Fruit fly (Drosophila melanogaster) whole organism, embryonic: ENCODE data around the gene CG6040.

Experiments used
- ATbp ChIP-seq: fragments of 200-800 bp; sonication (Bioruptor generic); optimal IDR thresholded peaks from 2 replicates; lab custom pipeline; 2017; ENCODE audit warnings: missing biosample characterization, mild to moderate bottlenecking, missing genetic modification characterization, missing genetic modification reagents
- Asciz ChIP-seq: fragments of 200-800 bp; sonication (Bioruptor generic); optimal IDR thresholded peaks from 2 replicates; lab custom pipeline; 2017; ENCODE audit warnings: missing biosample characterization, mild to moderate bottlenecking, missing genetic modification characterization, missing genetic modification reagents
- Blimp-1 ChIP-seq: fragments of 200-800 bp; sonication (Bioruptor generic); optimal IDR thresholded peaks from 3 replicates; lab custom pipeline; 2018; ENCODE audit warnings: missing biosample characterization, missing genetic modification characterization, mild to moderate bottlenecking, moderate library complexity, missing genetic modification reagents
- CG10543 ChIP-seq: fragments of 200-800 bp; sonication (Bioruptor generic); optimal IDR thresholded peaks from 3 replicates; lab custom pipeline; 2017; ENCODE audit warnings: missing biosample characterization, mild to moderate bottlenecking, missing genetic modification characterization, moderate library complexity
- CG1233 ChIP-seq: fragments of 200-800 bp; sonication (Bioruptor generic); optimal IDR thresholded peaks from 4 replicates; lab custom pipeline; 2018; ENCODE audit warnings: missing biosample characterization, mild to moderate bottlenecking, missing genetic modification characterization
- CG12769 ChIP-seq: fragments of 200-800 bp; sonication (Bioruptor generic); optimal IDR thresholded peaks from 2 replicates; lab custom pipeline; 2019; ENCODE audit warnings: missing biosample characterization, mild to moderate bottlenecking, missing genetic modification characterization, moderate library complexity
- CG12942 ChIP-seq: fragments of 200-800 bp; sonication (Bioruptor generic); optimal IDR thresholded peaks from 3 replicates; lab custom pipeline; 2016; ENCODE audit warnings: missing biosample characterization, missing genetic modification characterization
- CG14710 ChIP-seq: fragments of 200-800 bp; sonication (Bioruptor generic); optimal IDR thresholded peaks from 3 replicates; lab custom pipeline; 2019; ENCODE audit warnings: missing biosample characterization, mild to moderate bottlenecking, missing genetic modification characterization, moderate library complexity
- CG15269 ChIP-seq: fragments of 200-800 bp; sonication (Bioruptor generic); optimal IDR thresholded peaks from 2 replicates; lab custom pipeline; 2018; ENCODE audit warnings: missing biosample characterization, mild to moderate bottlenecking, missing genetic modification characterization, moderate library complexity
- CG1603 ChIP-seq: fragments of 200-800 bp; sonication (Bioruptor generic); optimal IDR thresholded peaks from 2 replicates; lab custom pipeline; 2019; ENCODE audit warnings: missing biosample characterization, mild to moderate bottlenecking, missing genetic modification characterization, moderate library complexity
- CG17568 ChIP-seq: fragments of 200-800 bp; sonication (Bioruptor generic); optimal IDR thresholded peaks from 2 replicates; lab custom pipeline; 2018; ENCODE audit warnings: missing biosample characterization, mild to moderate bottlenecking, missing genetic modification characterization, moderate library complexity
- CG2120 ChIP-seq: fragments of 200-800 bp; sonication (Bioruptor generic); optimal IDR thresholded peaks from 3 replicates; lab custom pipeline; 2016; ENCODE audit warnings: missing biosample characterization, missing genetic modification characterization
- CG31441 ChIP-seq: fragments of 200-800 bp; sonication (Bioruptor generic); IDR thresholded peaks from 2 replicates; pipeline ENCODE4 v1.3.6; 2022; ENCODE audit warnings: missing biosample characterization, missing genetic modification characterization
- CG3281 ChIP-seq: fragments of 200-800 bp; sonication (Bioruptor generic); optimal IDR thresholded peaks from 3 replicates; lab custom pipeline; 2017; ENCODE audit warnings: missing biosample characterization, mild to moderate bottlenecking, missing genetic modification characterization
- CG7987 ChIP-seq: fragments of 200-800 bp; sonication (Bioruptor generic); optimal IDR thresholded peaks from 2 replicates; lab custom pipeline; 2018; ENCODE audit warnings: missing biosample characterization, mild to moderate bottlenecking, missing genetic modification characterization, moderate library complexity
- CG8290 ChIP-seq, 3 experiments: fragments of 200-800 bp; sonication (Bioruptor generic); optimal IDR thresholded peaks; 2 replicates each; lab custom pipeline; 2016 to 2019; ENCODE audit warnings: missing biosample characterization in 3 of 3, missing genetic modification characterization in 3 of 3, mild to moderate bottlenecking in 2 of 3, moderate library complexity in 1 of 3
- CoRest ChIP-seq: fragments of 200-800 bp; sonication (Bioruptor generic); optimal IDR thresholded peaks from 3 replicates; lab custom pipeline; 2018; ENCODE audit warnings: missing biosample characterization, mild to moderate bottlenecking, missing genetic modification characterization, moderate library complexity
- D19A ChIP-seq: fragments of 200-800 bp; optimal IDR thresholded peaks from 3 replicates; lab custom pipeline; 2019; ENCODE audit warnings: missing biosample characterization, mild to moderate bottlenecking, missing genetic modification characterization, moderate library complexity
- Fer2 ChIP-seq: fragments of 200-800 bp; sonication (Bioruptor generic); optimal IDR thresholded peaks from 2 replicates; lab custom pipeline; 2018; ENCODE audit warnings: missing biosample characterization, mild to moderate bottlenecking, missing genetic modification characterization, moderate library complexity
- H15 ChIP-seq: fragments of 200-800 bp; sonication (Bioruptor generic); IDR thresholded peaks from 3 replicates; pipeline ENCODE4 v1.3.6; 2022; ENCODE audit warnings: missing biosample characterization, missing genetic modification characterization
- Hr78 ChIP-seq, 2 experiments: fragments of 200-800 bp in 1 of 2; fragments of >200 bp in 1 of 2; sonication (Bioruptor generic) in 1 of 2; optimal IDR thresholded peaks; 2 replicates each; lab custom pipeline; 2017 to 2019; ENCODE audit warnings: missing biosample characterization in 2 of 2, missing genetic modification characterization in 2 of 2, mild to moderate bottlenecking in 1 of 2, moderate library complexity in 1 of 2
- Max ChIP-seq: fragments of 200-800 bp; sonication (Bioruptor generic); optimal IDR thresholded peaks from 2 replicates; lab custom pipeline; 2016; ENCODE audit warnings: missing biosample characterization, mild to moderate bottlenecking, missing genetic modification characterization
- Med ChIP-seq: fragments of 200-800 bp; sonication (Bioruptor generic); peaks from one replicate; lab custom pipeline; 2016; ENCODE audit warnings: missing biosample characterization, missing genetic modification characterization, mild to moderate bottlenecking, inconsistent platforms, moderate library complexity
- Pdp1 ChIP-seq, 2 experiments: fragments of 200-800 bp; sonication (Bioruptor generic); optimal IDR thresholded peaks; 3 replicates each; lab custom pipeline; 2016; ENCODE audit warnings: missing biosample characterization in 2 of 2, missing genetic modification characterization in 2 of 2, mild to moderate bottlenecking in 1 of 2, moderate library complexity in 1 of 2
- Sox102F ChIP-seq: fragments of 200-800 bp; sonication (Bioruptor generic); optimal IDR thresholded peaks from 2 replicates; lab custom pipeline; 2018; ENCODE audit warnings: missing biosample characterization, mild to moderate bottlenecking, missing genetic modification characterization, moderate library complexity
- Xrp1 ChIP-seq: fragments of 200-800 bp; sonication (Bioruptor generic); IDR thresholded peaks from 2 replicates; pipeline ENCODE4 v1.3.6; 2022; ENCODE audit warnings: missing biosample characterization, missing genetic modification characterization
- ac ChIP-seq: fragments of 200-800 bp; sonication (Bioruptor generic); optimal IDR thresholded peaks from 3 replicates; lab custom pipeline; 2017; ENCODE audit warnings: missing biosample characterization, mild to moderate bottlenecking, missing genetic modification characterization
- aop ChIP-seq: fragments of 200-800 bp; sonication (Bioruptor generic); IDR thresholded peaks from 2 replicates; pipeline ENCODE4 v1.3.6; 2022; ENCODE audit warnings: missing biosample characterization, missing genetic modification characterization
- bsh ChIP-seq, 2 experiments: fragments of 200-800 bp; sonication (Bioruptor generic); optimal IDR thresholded peaks; 2 replicates each; lab custom pipeline; 2017 to 2018; ENCODE audit warnings: mild to moderate bottlenecking in 2 of 2, missing biosample characterization in 2 of 2, missing genetic modification characterization in 2 of 2, moderate library complexity in 1 of 2
- chinmo ChIP-seq: fragments of 200-800 bp; sonication (Bioruptor generic); IDR thresholded peaks from 4 replicates; pipeline ENCODE4 v1.3.6; 2022; ENCODE audit warnings: missing biosample characterization, missing genetic modification characterization; ENCODE audit not compliant: partially characterized antibody
- dmrt99B ChIP-seq: fragments of 200-800 bp; sonication (Bioruptor generic); optimal IDR thresholded peaks from 2 replicates; lab custom pipeline; 2018; ENCODE audit warnings: missing biosample characterization, mild to moderate bottlenecking, missing genetic modification characterization, moderate library complexity
- hkb ChIP-seq, 2 experiments: fragments of 200-800 bp in 1 of 2; fragments of >200 bp in 1 of 2; sonication (Bioruptor generic) in 1 of 2; IDR thresholded peaks in 1 of 2; optimal IDR thresholded peaks in 1 of 2; 2 replicates each; pipeline versions ENCODE4 v1.3.6 to Lab custom; 2017 to 2022; ENCODE audit warnings: missing biosample characterization in 1 of 2, missing genetic modification characterization in 1 of 2
- jing ChIP-seq: fragments of 200-800 bp; sonication (Bioruptor generic); optimal IDR thresholded peaks from 2 replicates; lab custom pipeline; 2018; ENCODE audit warnings: missing biosample characterization, mild to moderate bottlenecking, missing genetic modification characterization
- knrl ChIP-seq: fragments of 200-800 bp; sonication (Bioruptor generic); IDR thresholded peaks from 3 replicates; pipeline ENCODE4 v1.3.6; 2022; ENCODE audit warnings: missing biosample characterization, missing genetic modification characterization; ENCODE audit not compliant: partially characterized antibody
- lab ChIP-seq: fragments of 200-800 bp; sonication (Bioruptor generic); optimal IDR thresholded peaks from 3 replicates; lab custom pipeline; 2017; ENCODE audit warnings: missing biosample characterization, missing genetic modification characterization, mild to moderate bottlenecking, moderate library complexity, missing genetic modification reagents
- nerfin-1 ChIP-seq: fragments of 200-800 bp; sonication (Bioruptor generic); optimal IDR thresholded peaks from 3 replicates; lab custom pipeline; 2019; ENCODE audit warnings: missing biosample characterization, mild to moderate bottlenecking, missing genetic modification characterization, moderate library complexity
- p53 ChIP-seq: fragments of 200-800 bp; sonication (Bioruptor generic); optimal IDR thresholded peaks from 2 replicates; lab custom pipeline; 2016; ENCODE audit warnings: missing biosample characterization, missing genetic modification characterization
- phol ChIP-seq: fragments of 200-800 bp; sonication (Bioruptor generic); optimal IDR thresholded peaks from 3 replicates; lab custom pipeline; 2018; ENCODE audit warnings: missing biosample characterization, mild to moderate bottlenecking, missing genetic modification characterization, moderate library complexity
- scrt ChIP-seq: fragments of 200-800 bp; sonication (Bioruptor generic); optimal IDR thresholded peaks from 2 replicates; lab custom pipeline; 2018; ENCODE audit warnings: missing biosample characterization, mild to moderate bottlenecking, missing genetic modification characterization, moderate library complexity
- tap ChIP-seq: fragments of 200-800 bp; optimal IDR thresholded peaks from 3 replicates; lab custom pipeline; 2019; ENCODE audit warnings: missing biosample characterization, mild to moderate bottlenecking, missing genetic modification characterization, moderate library complexity
- twi ChIP-seq: fragments of 200-800 bp; optimal IDR thresholded peaks from 2 replicates; lab custom pipeline; 2019; ENCODE audit warnings: missing biosample characterization, mild to moderate bottlenecking, missing genetic modification characterization, moderate library complexity
- tx ChIP-seq: fragments of 200-800 bp; sonication (Bioruptor generic); optimal IDR thresholded peaks from 2 replicates; lab custom pipeline; 2016; ENCODE audit warnings: missing biosample characterization, missing genetic modification characterization
- unpg ChIP-seq: fragments of 200-800 bp; sonication (Bioruptor generic); optimal IDR thresholded peaks from 3 replicates; lab custom pipeline; 2018; ENCODE audit warnings: missing biosample characterization, mild to moderate bottlenecking, missing genetic modification characterization, moderate library complexity
- z ChIP-seq: fragments of 200-800 bp; sonication (Bioruptor generic); IDR thresholded peaks from 3 replicates; pipeline ENCODE4 v1.3.6; 2022; ENCODE audit warnings: missing biosample characterization, missing genetic modification characterization

The CG6040 gene

dm6 chr3R:19058384-19058783 lies 38.4 kb upstream of the CG6040 start (continued):
- TF ChIP-seq dmrt99B (tag; lab: Kevin White, UChicago) (peak; percentile 23), Blimp-1 (GFP tag; lab: Kevin White, UChicago) (peak; percentile 29), CG14710 (tag; lab: Kevin White, UChicago) (peak; percentile 15), Sox102F (peak; percentile 14), CG1603 (no peak), phol (tag; lab: Kevin White, UChicago) (peak; percentile 15)

- TF ChIP-seq tap (tag; lab: Kevin White, UChicago), result no peak
- no peak for TF ChIP-seq nerfin-1 (tag; lab: Kevin White, UChicago)
- TF ChIP-seq p53 (GFP tag; lab: Kevin White, UChicago), result no peak
- no peak for TF ChIP-seq CG12942
- no peak for TF ChIP-seq z (GFP tag; lab: Robert Waterston, UW)
- TF ChIP-seq knrl, result 0 out of 3 replicates have a peak, but pooled peaks have one; percentile 3
These were observed 37.5 kb upstream of the CG6040 start for dm6 chr3R:19059285-19059684.

- TF ChIP-seq Hr78 (GFP tag; optimal IDR thresholded peaks at IDR 0.05; lab: Kevin White, UChicago), result peak in 1 of 2 experiments; percentile 57
- peak; percentile 32 for TF ChIP-seq CG12769
- TF ChIP-seq Max (GFP tag; lab: Kevin White, UChicago), result no peak
- TF ChIP-seq twi (tag; lab: Kevin White, UChicago), result no peak
- peak; percentile 15; the same call in 1 of the 2 replicates for TF ChIP-seq Xrp1 (GFP tag; lab: Robert Waterston, UW)
- no peak for TF ChIP-seq CG10543 (GFP tag; lab: Kevin White, UChicago)
- no peak for TF ChIP-seq CoRest (tag; lab: Kevin White, UChicago)
- TF ChIP-seq ac (GFP tag; lab: Kevin White, UChicago), result no peak
- TF ChIP-seq lab (GFP tag; lab: Kevin White, UChicago), result peak; percentile 17
- no peak for TF ChIP-seq bsh (GFP tag; optimal IDR thresholded peaks at IDR 0.05; lab: Kevin White, UChicago)
- TF ChIP-seq Asciz, result peak; percentile 54
- TF ChIP-seq Med, result peak; percentile 20
- TF ChIP-seq Blimp-1 (GFP tag; lab: Kevin White, UChicago), result no peak
- TF ChIP-seq unpg, result no peak
- no peak for TF ChIP-seq tx (GFP tag; lab: Kevin White, UChicago)
- TF ChIP-seq CG31441 (GFP tag; lab: Robert Waterston, UW), result 0 out of 2 replicates have a peak, but pooled peaks have one; percentile 9
- TF ChIP-seq CG2120 (GFP tag; lab: Kevin White, UChicago), result no peak
- peak; percentile 8 for TF ChIP-seq CG1233
- peak; percentile 28 for TF ChIP-seq ATbp
- TF ChIP-seq jing (GFP tag; lab: Kevin White, UChicago), result no peak
- TF ChIP-seq Fer2, result no peak
- TF ChIP-seq CG17568 (GFP tag; lab: Kevin White, UChicago), result peak; percentile 6
- no peak for TF ChIP-seq CG8290 (GFP tag; optimal IDR thresholded peaks at IDR 0.05; lab: Kevin White, UChicago)
- TF ChIP-seq CG8290 (tag; optimal IDR thresholded peaks at IDR 0.05; lab: Kevin White, UChicago), result peak in 1 of 2 experiments; percentile 20
- TF ChIP-seq CG3281 (GFP tag; lab: Kevin White, UChicago), result peak; percentile 2
- TF ChIP-seq aop, result no peak
- TF ChIP-seq hkb (optimal IDR thresholded peaks at IDR 0.05; lab: Kevin White, UChicago), result no peak
- 0 out of 2 replicates have a peak, but pooled peaks have one; percentile 6 for TF ChIP-seq hkb (GFP tag; IDR thresholded peaks at IDR 0.05; lab: Robert Waterston, UW)
- TF ChIP-seq H15, result no peak
- peak; percentile 17 for TF ChIP-seq CG7987 (GFP tag; lab: Kevin White, UChicago)
- no peak for TF ChIP-seq D19A (tag; lab: Kevin White, UChicago)
- TF ChIP-seq chinmo (GFP tag; lab: Robert Waterston, UW), result 0 out of 4 replicates have a peak, but pooled peaks have one; percentile 15
- no peak for TF ChIP-seq scrt
- TF ChIP-seq CG15269 (tag; lab: Kevin White, UChicago), result peak; percentile 4
- peak in 1 of 2 experiments; percentile 78 for TF ChIP-seq Pdp1 (GFP tag; optimal IDR thresholded peaks at IDR 0.05; lab: Kevin White, UChicago)
These were observed 36.6 kb upstream of the CG6040 start for dm6 chr3R:19060173-19060572.
